Fruit fly (Drosophila melanogaster): ENCODE data around the gene CG31523.
A peak's percentile ranks its signal among the peaks of the same experiment; 100 is the strongest.

Gene CG31523

DNA sequence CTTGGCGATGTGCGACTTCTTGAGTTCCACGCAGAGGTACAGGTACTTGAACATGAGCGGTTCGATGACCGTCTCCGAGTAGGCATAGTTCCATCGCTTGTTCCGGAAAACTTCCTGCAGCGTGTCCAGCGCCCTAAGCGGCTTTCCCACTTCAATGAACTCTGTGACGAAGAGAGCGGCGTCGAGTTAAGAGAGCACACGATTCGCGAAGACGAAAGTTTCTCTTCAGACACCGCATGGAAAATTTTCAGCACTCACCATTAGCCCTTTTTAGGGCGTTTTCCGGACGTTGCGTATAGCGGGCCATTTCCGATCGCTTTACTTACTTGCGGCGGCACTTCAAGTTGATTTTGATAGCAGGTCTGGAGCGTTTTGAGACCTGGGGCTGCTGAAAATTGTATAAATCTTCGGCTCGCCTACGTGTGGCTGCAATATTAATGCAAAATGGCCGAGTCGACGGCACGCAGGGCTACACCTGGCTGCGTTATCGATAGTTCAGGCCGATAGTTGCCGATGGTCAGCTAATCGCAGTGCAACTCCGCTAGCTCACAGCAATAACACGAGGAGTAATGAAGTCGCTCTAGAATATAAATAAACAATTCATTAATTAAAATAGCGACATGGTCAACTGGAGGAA lies 45.4 kb downstream of the CG31523 start, which contains the start of the genes eIF3a and CG1074 (continued):
- TF ChIP-seq CG8944 (GFP tag; optimal IDR thresholded peaks at IDR 0.05), result peak; percentile 56
- no peak for TF ChIP-seq CG15011 (GFP tag; optimal IDR thresholded peaks at IDR 0.05)
- peak; percentile 30 for TF ChIP-seq cwo (GFP tag; optimal IDR thresholded peaks at IDR 0.05)
- peak; percentile 25 for TF ChIP-seq trh (GFP tag; optimal IDR thresholded peaks at IDR 0.05)
- TF ChIP-seq CG2712 (tag; optimal IDR thresholded peaks at IDR 0.05), result peak; percentile 69
- peak; percentile 68; the same call in 1 of the 2 replicates for TF ChIP-seq CG1024 (GFP tag; IDR thresholded peaks at IDR 0.05)
- TF ChIP-seq mirr (GFP tag; optimal IDR thresholded peaks at IDR 0.05), result peak; percentile 85
- TF ChIP-seq CG1603 (tag; optimal IDR thresholded peaks at IDR 0.05), result peak; percentile 91
- peak; percentile 50; the same call in 2 of the 3 replicates for TF ChIP-seq H15 (GFP tag; IDR thresholded peaks at IDR 0.05)
- TF ChIP-seq slou (GFP tag; optimal IDR thresholded peaks at IDR 0.05), result peak; percentile 6
- TF ChIP-seq tap (tag; optimal IDR thresholded peaks at IDR 0.05), result no peak
- peak; percentile 48; the same call in 1 of the 3 replicates for TF ChIP-seq ase (GFP tag; IDR thresholded peaks at IDR 0.05)
- TF ChIP-seq CG18476 (GFP tag; optimal IDR thresholded peaks at IDR 0.05), result peak; percentile 7
- peak; percentile 82 for TF ChIP-seq CG13296 (GFP tag; optimal IDR thresholded peaks at IDR 0.05)
- no peak for TF ChIP-seq CG31224 (GFP tag; IDR thresholded peaks at IDR 0.05)
- peak; percentile 97 for TF ChIP-seq Scr (GFP tag; IDR thresholded peaks at IDR 0.05; ENCODE audit: partially characterized antibody)
- TF ChIP-seq CG10267 (tag; optimal IDR thresholded peaks at IDR 0.05), result peak; percentile 69
- peak; percentile 50 for TF ChIP-seq scrt (GFP tag; optimal IDR thresholded peaks at IDR 0.05)
- TF ChIP-seq hb (GFP tag; IDR thresholded peaks at IDR 0.05; ENCODE audit: partially characterized antibody), result peak; percentile 97
- no peak; the same call in 2 of the 3 replicates for TF ChIP-seq Mrtf (GFP tag; IDR thresholded peaks at IDR 0.05)
- no peak for TF ChIP-seq sim (GFP tag; IDR thresholded peaks at IDR 0.05)
- peak; percentile 7; the same call in 1 of the 2 replicates for TF ChIP-seq gt (GFP tag; IDR thresholded peaks at IDR 0.05)
- 0 out of 3 replicates have a peak, but pooled peaks have one; percentile 16 for TF ChIP-seq gce (GFP tag; IDR thresholded peaks at IDR 0.05)
- no peak for TF ChIP-seq CG5180 (GFP tag; optimal IDR thresholded peaks at IDR 0.05)
- no peak for TF ChIP-seq D19B (GFP tag; optimal IDR thresholded peaks at IDR 0.05)
- peak; percentile 15 for TF ChIP-seq Atf3 (GFP tag; optimal IDR thresholded peaks at IDR 0.05)
- peak; percentile 56 for TF ChIP-seq pb (GFP tag; optimal IDR thresholded peaks at IDR 0.05)
- no peak for TF ChIP-seq kni (GFP tag; optimal IDR thresholded peaks at IDR 0.05)
- peak; percentile 87 for TF ChIP-seq zen2 (GFP tag; IDR thresholded peaks at IDR 0.05; ENCODE audit: partially characterized antibody)
- TF ChIP-seq bsh (GFP tag; optimal IDR thresholded peaks at IDR 0.05), result peak; percentile 11 to 42
- peak; percentile 74; the same call in 2 of the 3 replicates for TF ChIP-seq zfh1 (GFP tag; IDR thresholded peaks at IDR 0.05)
- no peak for TF ChIP-seq CG15269 (tag; optimal IDR thresholded peaks at IDR 0.05)
- peak; percentile 98 for TF ChIP-seq CG6791 (GFP tag; IDR thresholded peaks at IDR 0.05; ENCODE audit: partially characterized antibody)
- TF ChIP-seq Gsc (GFP tag; IDR thresholded peaks at IDR 0.05), result no peak
- TF ChIP-seq CG3407 (GFP tag; optimal IDR thresholded peaks at IDR 0.05), result peak; percentile 50
- TF ChIP-seq TFAM (GFP tag; optimal IDR thresholded peaks at IDR 0.05), result no peak
- TF ChIP-seq tio (GFP tag; optimal IDR thresholded peaks at IDR 0.05), result no peak
- TF ChIP-seq CG11085 (GFP tag; IDR thresholded peaks at IDR 0.05), result peak; percentile 63; the same call in 1 of the 2 replicates
- peak; percentile 22 for TF ChIP-seq CG12942 (GFP tag; optimal IDR thresholded peaks at IDR 0.05)
- peak; percentile 0 for TF ChIP-seq fu2 (GFP tag; optimal IDR thresholded peaks at IDR 0.05)
